Worm (Caenorhabditis elegans): Measurements from ENCODE around the gene F46H5.2.

The F46H5.2 gene

ce11 chrX:7279671-7280389, 14.4 kb downstream of the F46H5.2 start, which contains the start of gene unc-10:
Gene unc-10, minus strand, starts transcription at chrX:7280322.
- TF ChIP-seq xnd-1 (tag; optimal IDR thresholded peaks at IDR 0.05) (no peak), ceh-27 (GFP tag; optimal IDR thresholded peaks at IDR 0.05) (no peak), hsf-1 (GFP tag; IDR thresholded peaks at IDR 0.05) (no peak), zfh-2 (GFP tag; conservative IDR thresholded peaks at IDR 0.05) (peak; percentile 71), madf-10 (tag; optimal IDR thresholded peaks at IDR 0.05) (no peak), egrh-3 (GFP tag; IDR thresholded peaks at IDR 0.05) (peak; percentile 40; the same call in 1 of the 2 replicates), egl-18 (GFP tag; IDR thresholded peaks at IDR 0.05) (no peak), lin-54 (GFP tag; optimal IDR thresholded peaks at IDR 0.05) (no peak), madf-8 (GFP tag; conservative IDR thresholded peaks at IDR 0.05) (no peak), hmg-1.2 (GFP tag; IDR thresholded peaks at IDR 0.05) (no peak)

- TF ChIP-seq K12H6.12 (tag; optimal IDR thresholded peaks at IDR 0.05), result peak; percentile 3
- peak; percentile 52 for TF ChIP-seq zfh-2 (GFP tag; conservative IDR thresholded peaks at IDR 0.05)
- no peak for TF ChIP-seq F55B11.4 (tag; optimal IDR thresholded peaks at IDR 0.05; ENCODE audit: borderline replicate concordance, insufficient read depth)
Observed at ce11 chrX:7281347-7281746, 15.9 kb downstream of the F46H5.2 start.

DNA sequence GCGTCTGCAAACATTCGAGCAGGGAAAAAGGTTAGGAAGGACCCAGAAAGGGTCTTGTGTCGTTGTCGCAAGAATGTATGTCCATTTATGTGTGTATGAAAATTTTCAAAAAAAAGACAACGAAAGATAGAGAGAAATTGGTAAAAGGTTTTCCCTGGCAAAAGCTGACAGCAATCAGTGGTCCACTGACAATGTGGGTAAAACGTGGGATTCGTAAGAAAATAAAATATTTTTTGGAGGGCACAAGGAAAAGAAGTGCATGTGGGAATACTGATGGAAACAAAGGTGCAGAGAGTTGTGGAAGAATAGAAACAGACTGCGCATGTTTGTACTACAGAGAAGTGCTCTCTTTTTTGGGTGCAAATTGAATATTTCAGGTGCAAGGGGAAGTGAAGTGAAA, 17.7 kb downstream of the F46H5.2 start:
- no peak for TF ChIP-seq ekl-4 (GFP tag; IDR thresholded peaks at IDR 0.05)
- TF ChIP-seq ceh-79 (tag; optimal IDR thresholded peaks at IDR 0.05), result no peak

DNA sequence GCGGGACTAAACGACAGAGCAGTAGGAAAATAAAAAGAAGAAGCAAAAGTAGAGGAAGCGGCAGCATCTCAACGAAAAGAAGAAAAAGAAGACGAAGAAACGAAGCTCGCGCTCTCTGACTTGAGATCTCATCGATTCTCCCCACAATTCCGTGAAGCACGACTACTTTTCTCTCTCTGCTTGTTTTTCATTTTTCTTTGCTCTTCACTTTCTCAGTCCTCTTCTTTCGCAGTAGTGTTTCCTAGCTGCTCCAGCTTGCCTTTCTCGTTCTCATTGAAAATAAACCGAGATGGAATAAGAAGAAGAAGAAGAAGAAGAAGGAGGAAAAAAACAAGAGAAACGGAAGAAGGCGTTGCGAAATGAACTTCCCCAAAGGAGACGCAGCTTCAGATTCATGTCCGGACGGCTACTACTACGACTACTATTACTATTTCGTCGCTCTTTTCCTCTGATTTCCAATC, 19.3 kb downstream of the F46H5.2 start:
- TF ChIP-seq zfh-2 (GFP tag; conservative IDR thresholded peaks at IDR 0.05) (no peak), cebp-2 (GFP tag; IDR thresholded peaks at IDR 0.05) (no peak), snpc-4 (GFP tag; optimal IDR thresholded peaks at IDR 0.05) (no peak), snpc-4 (tag; optimal IDR thresholded peaks at IDR 0.05) (no peak), Y53F4B.3 (GFP tag; IDR thresholded peaks at IDR 0.05) (no peak), unc-130 (GFP tag; optimal IDR thresholded peaks at IDR 0.05) (no peak), cebp-1 (GFP tag; IDR thresholded peaks at IDR 0.05) (no peak), cebp-1 (tag; optimal IDR thresholded peaks at IDR 0.05) (peak; percentile 72), ama-1 (optimal IDR thresholded peaks at IDR 0.05) (no peak), ama-1 (GFP tag; optimal IDR thresholded peaks at IDR 0.05) (no peak), nhr-27 (tag; optimal IDR thresholded peaks at IDR 0.05) (no peak), K12H6.12 (tag; optimal IDR thresholded peaks at IDR 0.05) (peak; percentile 74), madf-3 (GFP tag; IDR thresholded peaks at IDR 0.05) (no peak), ccch-3 (GFP tag; optimal IDR thresholded peaks at IDR 0.05) (no peak), lin-40 (tag; optimal IDR thresholded peaks at IDR 0.05) (peak; percentile 46), mxl-1 (tag; optimal IDR thresholded peaks at IDR 0.05) (no peak), dpl-1 (GFP tag; optimal IDR thresholded peaks at IDR 0.05) (no peak), ztf-6 (GFP tag; IDR thresholded peaks at IDR 0.05) (no peak), ztf-22 (GFP tag; optimal IDR thresholded peaks at IDR 0.05) (no peak), B0019.2 (GFP tag; conservative IDR thresholded peaks at IDR 0.05) (no peak), K11D2.4 (GFP tag; IDR thresholded peaks at IDR 0.05) (no peak), aptf-3 (GFP tag; IDR thresholded peaks at IDR 0.05) (no peak), nfya-1 (tag; optimal IDR thresholded peaks at IDR 0.05; ENCODE audit: borderline replicate concordance, insufficient read depth) (no peak), chd-7 (tag; optimal IDR thresholded peaks at IDR 0.05) (no peak), hmg-1.2 (GFP tag; IDR thresholded peaks at IDR 0.05) (peak; percentile 10; the same call in 1 of the 2 replicates), lag-1 (GFP tag; IDR thresholded peaks at IDR 0.05) (no peak), lsl-1 (GFP tag; optimal IDR thresholded peaks at IDR 0.05) (no peak), madf-6 (GFP tag; IDR thresholded peaks at IDR 0.05) (no peak), snpc-3.4 (tag; optimal IDR thresholded peaks at IDR 0.05) (no peak)

Measured in whole organism, young adult.